Fruit fly (Drosophila melanogaster) whole organism, pupa: ENCODE results near the gene CG10841.

ENCODE experiments used
- CG10348 ChIP-seq: fragments of 200-800 bp; sonication (Bioruptor generic); IDR thresholded peaks from 2 replicates; pipeline ENCODE4 v1.3.6; 2022; ENCODE audit warnings: missing biosample characterization, missing genetic modification characterization
- CG13204 ChIP-seq: fragments of 200-800 bp; sonication (Bioruptor generic); optimal IDR thresholded peaks from 2 replicates; lab custom pipeline; 2018; ENCODE audit warnings: missing biosample characterization, mild to moderate bottlenecking, missing genetic modification characterization, moderate library complexity
- CG34367 ChIP-seq: fragments of 200-800 bp; sonication (Bioruptor generic); optimal IDR thresholded peaks from 2 replicates; lab custom pipeline; 2018; ENCODE audit warnings: missing biosample characterization, mild to moderate bottlenecking, missing genetic modification characterization
- CG8159 ChIP-seq: fragments of 200-800 bp; sonication (Bioruptor generic); optimal IDR thresholded peaks from 3 replicates; lab custom pipeline; 2018; ENCODE audit warnings: missing biosample characterization, mild to moderate bottlenecking, missing genetic modification characterization, moderate library complexity
- CG9948 ChIP-seq: fragments of 200-800 bp; sonication (Bioruptor generic); optimal IDR thresholded peaks from 2 replicates; lab custom pipeline; 2018; ENCODE audit warnings: missing biosample characterization, mild to moderate bottlenecking, missing genetic modification characterization, moderate library complexity
- EcR ChIP-seq: fragments of 200-800 bp; sonication (Bioruptor generic); optimal IDR thresholded peaks from 3 replicates; lab custom pipeline; 2019; ENCODE audit warnings: missing biosample characterization, missing genetic modification characterization, mild to moderate bottlenecking, moderate library complexity, missing genetic modification reagents
- Pif1A ChIP-seq: fragments of 200-800 bp; sonication (Bioruptor generic); optimal IDR thresholded peaks from 3 replicates; lab custom pipeline; 2016; ENCODE audit warnings: missing biosample characterization, missing genetic modification characterization

DNA sequence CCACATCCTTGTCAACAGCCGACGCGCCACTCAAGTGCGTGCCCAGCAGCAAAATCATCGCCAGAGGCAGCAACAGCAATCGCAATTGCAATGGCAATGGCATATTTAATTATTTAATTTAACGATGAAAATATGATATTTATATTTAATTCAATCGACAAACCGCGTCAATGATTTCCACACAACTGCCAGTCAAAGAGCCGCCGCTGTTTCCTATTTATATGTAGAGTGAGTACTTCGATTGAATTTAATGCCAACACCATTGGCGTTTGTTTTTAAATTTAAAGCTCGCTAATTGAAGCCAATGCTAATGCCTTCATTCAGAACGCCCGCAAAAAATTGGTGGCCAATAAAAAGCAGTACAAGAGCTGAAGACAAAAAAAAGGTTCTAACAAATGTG, 39.2 kb upstream of the CG10841 start, which contains the start of gene CG14369:
- TF ChIP-seq CG9948 (tag; lab: Kevin White, UChicago) (no peak), CG8159 (no peak), Pif1A (GFP tag; lab: Kevin White, UChicago) (no peak), EcR (no peak), CG10348 (GFP tag; lab: Robert Waterston, UW) (no peak), CG13204 (GFP tag; lab: Kevin White, UChicago) (no peak), CG34367 (no peak)
